Fruit fly (Drosophila melanogaster) whole organism, embryonic: ENCODE results near the gene Iyd.

Experiments used
- ATbp ChIP-seq: fragments of 200-800 bp; sonication (Bioruptor generic); optimal IDR thresholded peaks from 2 replicates; lab custom pipeline; 2017; ENCODE audit warnings: missing biosample characterization, mild to moderate bottlenecking, missing genetic modification characterization, missing genetic modification reagents
- Atf3 ChIP-seq: fragments of 200-800 bp; sonication (Bioruptor generic); optimal IDR thresholded peaks from 3 replicates; lab custom pipeline; 2016; ENCODE audit warnings: missing biosample characterization, missing genetic modification characterization
- Bdp1 ChIP-seq: fragments of 200-800 bp; sonication (Bioruptor generic); optimal IDR thresholded peaks from 3 replicates; lab custom pipeline; 2016; ENCODE audit warnings: missing biosample characterization, missing genetic modification characterization
- CG10209 ChIP-seq: fragments of 200-800 bp; sonication (Bioruptor generic); optimal IDR thresholded peaks from 3 replicates; lab custom pipeline; 2017; ENCODE audit warnings: missing biosample characterization, mild to moderate bottlenecking, missing genetic modification characterization, missing genetic modification reagents
- CG10979 ChIP-seq: fragments of 200-800 bp; sonication (Bioruptor generic); optimal IDR thresholded peaks from 2 replicates; lab custom pipeline; 2018; ENCODE audit warnings: missing biosample characterization, mild to moderate bottlenecking, missing genetic modification characterization, moderate library complexity
- CG11093 ChIP-seq: fragments of 200-800 bp; sonication (Bioruptor generic); IDR thresholded peaks from 3 replicates; pipeline ENCODE4 v1.3.6; 2022; ENCODE audit warnings: missing biosample characterization, missing genetic modification characterization
- CG11247 ChIP-seq: fragments of 200-800 bp; sonication (Bioruptor generic); IDR thresholded peaks from 2 replicates; pipeline ENCODE4 v1.3.6; 2022; ENCODE audit warnings: missing biosample characterization, missing genetic modification characterization
- CG13287 ChIP-seq: fragments of 200-800 bp; sonication (Bioruptor generic); IDR thresholded peaks from 2 replicates; pipeline ENCODE4 v1.3.6; 2022; ENCODE audit warnings: missing biosample characterization, missing genetic modification characterization; ENCODE audit not compliant: partially characterized antibody
- CG13775 ChIP-seq: fragments of 200-800 bp; sonication (Bioruptor generic); optimal IDR thresholded peaks from 3 replicates; lab custom pipeline; 2017; ENCODE audit warnings: missing biosample characterization, mild to moderate bottlenecking, missing genetic modification characterization
- CG15011 ChIP-seq: fragments of 200-800 bp; sonication (Bioruptor generic); optimal IDR thresholded peaks from 3 replicates; lab custom pipeline; 2018; ENCODE audit warnings: missing biosample characterization, mild to moderate bottlenecking, missing genetic modification characterization
- CG18599 ChIP-seq: fragments of 200-800 bp; sonication (Bioruptor generic); optimal IDR thresholded peaks from 3 replicates; lab custom pipeline; 2017; ENCODE audit warnings: missing biosample characterization, missing genetic modification characterization, mild to moderate bottlenecking, moderate library complexity, missing genetic modification reagents
- CG2678 ChIP-seq: fragments of 200-800 bp; sonication (Bioruptor generic); optimal IDR thresholded peaks from 3 replicates; lab custom pipeline; 2019; ENCODE audit warnings: missing biosample characterization, mild to moderate bottlenecking, missing genetic modification characterization, moderate library complexity
- CG31365 ChIP-seq: fragments of 200-800 bp; sonication (Bioruptor generic); optimal IDR thresholded peaks from 2 replicates; lab custom pipeline; 2018; ENCODE audit warnings: missing biosample characterization, mild to moderate bottlenecking, missing genetic modification characterization
- CG3281 ChIP-seq: fragments of 200-800 bp; sonication (Bioruptor generic); optimal IDR thresholded peaks from 3 replicates; lab custom pipeline; 2017; ENCODE audit warnings: missing biosample characterization, mild to moderate bottlenecking, missing genetic modification characterization
- CG4282 ChIP-seq: fragments of 200-800 bp; sonication (Bioruptor generic); optimal IDR thresholded peaks from 2 replicates; lab custom pipeline; 2016; ENCODE audit warnings: missing biosample characterization, missing genetic modification characterization
- CG6813 ChIP-seq: fragments of 200-800 bp; sonication (Bioruptor generic); optimal IDR thresholded peaks from 2 replicates; lab custom pipeline; 2017; ENCODE audit warnings: missing biosample characterization, missing genetic modification characterization, mild to moderate bottlenecking, moderate library complexity, missing genetic modification reagents
- CG7357 ChIP-seq: fragments of 200-800 bp; sonication (Bioruptor generic); IDR thresholded peaks from 3 replicates; pipeline ENCODE4 v1.3.6; 2022; ENCODE audit warnings: missing biosample characterization, missing genetic modification characterization
- CG7745 ChIP-seq: fragments of 200-800 bp; sonication (Bioruptor generic); optimal IDR thresholded peaks from 2 replicates; lab custom pipeline; 2018; ENCODE audit warnings: missing biosample characterization, mild to moderate bottlenecking, missing genetic modification characterization, moderate library complexity
- CG7839 ChIP-seq: fragments of 200-800 bp; sonication (Bioruptor generic); optimal IDR thresholded peaks from 3 replicates; lab custom pipeline; 2018; ENCODE audit warnings: missing biosample characterization, mild to moderate bottlenecking, missing genetic modification characterization, moderate library complexity
- CG7963 ChIP-seq: fragments of 200-800 bp; sonication (Bioruptor generic); IDR thresholded peaks from 3 replicates; pipeline ENCODE4 v1.3.6; 2022; ENCODE audit warnings: missing biosample characterization, missing genetic modification characterization; ENCODE audit not compliant: partially characterized antibody
- CG8359 ChIP-seq: fragments of 200-800 bp; sonication (Bioruptor generic); optimal IDR thresholded peaks from 2 replicates; lab custom pipeline; 2017; ENCODE audit warnings: missing biosample characterization, mild to moderate bottlenecking, missing genetic modification characterization, borderline replicate concordance
- CG9727 ChIP-seq: fragments of 200-800 bp; sonication (Bioruptor generic); optimal IDR thresholded peaks from 3 replicates; lab custom pipeline; 2017; ENCODE audit warnings: missing biosample characterization, mild to moderate bottlenecking, missing genetic modification characterization
- CHES-1-like ChIP-seq: fragments of 200-800 bp; sonication (Bioruptor generic); optimal IDR thresholded peaks from 2 replicates; lab custom pipeline; 2016; ENCODE audit warnings: missing biosample characterization, missing genetic modification characterization
- Chrac-16 ChIP-seq: fragments of 200-800 bp; sonication (Bioruptor generic); optimal IDR thresholded peaks from 3 replicates; lab custom pipeline; 2016; ENCODE audit warnings: missing biosample characterization, missing genetic modification characterization
- D ChIP-seq, 2 experiments: fragments of 200-800 bp in 1 of 2; fragments of >200 bp in 1 of 2; sonication (Bioruptor generic) in 1 of 2; optimal IDR thresholded peaks; 2 replicates in 1 of 2; 3 replicates in 1 of 2; lab custom pipeline; 2017; ENCODE audit warnings: mild to moderate bottlenecking in 1 of 2, missing biosample characterization in 1 of 2, missing genetic modification characterization in 1 of 2, missing genetic modification reagents in 1 of 2
- Deaf1 ChIP-seq: fragments of 200-800 bp; optimal IDR thresholded peaks from 3 replicates; lab custom pipeline; 2019; ENCODE audit warnings: missing biosample characterization, mild to moderate bottlenecking, missing genetic modification characterization, moderate library complexity
- Ets97D ChIP-seq: fragments of 200-800 bp; sonication (Bioruptor generic); optimal IDR thresholded peaks from 3 replicates; lab custom pipeline; 2016; ENCODE audit warnings: missing biosample characterization, missing genetic modification characterization
- HmgZ ChIP-seq: fragments of 200-800 bp; sonication (Bioruptor generic); optimal IDR thresholded peaks from 2 replicates; lab custom pipeline; 2018; ENCODE audit warnings: missing biosample characterization, mild to moderate bottlenecking, missing genetic modification characterization
- Hr51 ChIP-seq, 2 experiments: fragments of 200-800 bp; sonication (Bioruptor generic); optimal IDR thresholded peaks; 2 replicates in 1 of 2; 3 replicates in 1 of 2; lab custom pipeline; 2016 to 2018; ENCODE audit warnings: missing biosample characterization in 2 of 2, missing genetic modification characterization in 2 of 2, mild to moderate bottlenecking in 1 of 2, moderate library complexity in 1 of 2
- Nf-YC ChIP-seq: fragments of 200-800 bp; optimal IDR thresholded peaks from 3 replicates; lab custom pipeline; 2019; ENCODE audit warnings: missing biosample characterization, mild to moderate bottlenecking, missing genetic modification characterization, moderate library complexity
- Optix ChIP-seq: fragments of 200-800 bp; sonication (Bioruptor generic); IDR thresholded peaks from 3 replicates; pipeline ENCODE4 v1.3.6; 2022; ENCODE audit warnings: missing biosample characterization, missing genetic modification characterization
- Poxn ChIP-seq: fragments of 200-800 bp; sonication (Bioruptor generic); IDR thresholded peaks from 2 replicates; pipeline ENCODE4 v1.3.6; 2022; ENCODE audit warnings: missing biosample characterization, missing genetic modification characterization
- ab ChIP-seq: fragments of 200-800 bp; sonication (Bioruptor generic); optimal IDR thresholded peaks from 2 replicates; lab custom pipeline; 2016; ENCODE audit warnings: missing biosample characterization, missing genetic modification characterization
- al ChIP-seq: fragments of 200-800 bp; sonication (Bioruptor generic); IDR thresholded peaks from 2 replicates; pipeline ENCODE4 v1.3.6; 2022; ENCODE audit warnings: missing biosample characterization, missing genetic modification characterization
- chif ChIP-seq, 2 experiments: fragments of 200-800 bp; sonication (Bioruptor generic); optimal IDR thresholded peaks; 3 replicates each; lab custom pipeline; 2016; ENCODE audit warnings: missing biosample characterization in 2 of 2, missing genetic modification characterization in 2 of 2
- crp ChIP-seq, 2 experiments: fragments of 200-800 bp; sonication (Bioruptor generic); optimal IDR thresholded peaks; 2 replicates in 1 of 2; 3 replicates in 1 of 2; lab custom pipeline; 2017; ENCODE audit warnings: missing biosample characterization in 2 of 2, missing genetic modification characterization in 2 of 2, mild to moderate bottlenecking in 1 of 2, moderate library complexity in 1 of 2
- emc ChIP-seq: fragments of 200-800 bp; sonication (Bioruptor generic); optimal IDR thresholded peaks from 2 replicates; lab custom pipeline; 2016; ENCODE audit warnings: missing biosample characterization, missing genetic modification characterization
- lab ChIP-seq: fragments of 200-800 bp; sonication (Bioruptor generic); optimal IDR thresholded peaks from 3 replicates; lab custom pipeline; 2017; ENCODE audit warnings: missing biosample characterization, missing genetic modification characterization, mild to moderate bottlenecking, moderate library complexity, missing genetic modification reagents
- mam ChIP-seq: fragments of 200-800 bp; sonication (Bioruptor generic); optimal IDR thresholded peaks from 3 replicates; lab custom pipeline; 2016; ENCODE audit warnings: missing biosample characterization, missing genetic modification characterization
- pan ChIP-seq, 4 experiments: fragments of >200 bp in 3 of 4; fragments of 200-800 bp in 1 of 4; sonication (Bioruptor generic) in 1 of 4; optimal IDR thresholded peaks in 3 of 4; IDR thresholded peaks in 1 of 4; 2 replicates each; pipeline versions ENCODE4 v1.3.6 to Lab custom; 2017 to 2022; ENCODE audit warnings: missing biosample characterization in 2 of 4, missing genetic modification characterization in 2 of 4, mixed read lengths in 1 of 4
- phol ChIP-seq: fragments of 200-800 bp; sonication (Bioruptor generic); optimal IDR thresholded peaks from 3 replicates; lab custom pipeline; 2018; ENCODE audit warnings: missing biosample characterization, mild to moderate bottlenecking, missing genetic modification characterization, moderate library complexity
- sima ChIP-seq: fragments of 200-800 bp; sonication (Bioruptor generic); optimal IDR thresholded peaks from 2 replicates; lab custom pipeline; 2016; ENCODE audit warnings: missing biosample characterization, missing genetic modification characterization
- sna ChIP-seq: fragments of 200-800 bp; sonication (Bioruptor generic); IDR thresholded peaks from 2 replicates; pipeline ENCODE4 v1.3.6; 2022; ENCODE audit warnings: missing biosample characterization, missing genetic modification characterization; ENCODE audit not compliant: partially characterized antibody
- trem ChIP-seq: fragments of 200-800 bp; optimal IDR thresholded peaks from 3 replicates; lab custom pipeline; 2019; ENCODE audit warnings: missing biosample characterization, mild to moderate bottlenecking, missing genetic modification characterization, moderate library complexity
- trh ChIP-seq: fragments of 200-800 bp; sonication (Bioruptor generic); optimal IDR thresholded peaks from 2 replicates; lab custom pipeline; 2016; ENCODE audit warnings: missing biosample characterization, missing genetic modification characterization
- vnd ChIP-seq: fragments of 200-800 bp; sonication (Bioruptor generic); IDR thresholded peaks from 3 replicates; pipeline ENCODE4 v1.3.6; 2022; ENCODE audit warnings: missing biosample characterization, missing genetic modification characterization; ENCODE audit not compliant: partially characterized antibody

Gene Iyd

DNA sequence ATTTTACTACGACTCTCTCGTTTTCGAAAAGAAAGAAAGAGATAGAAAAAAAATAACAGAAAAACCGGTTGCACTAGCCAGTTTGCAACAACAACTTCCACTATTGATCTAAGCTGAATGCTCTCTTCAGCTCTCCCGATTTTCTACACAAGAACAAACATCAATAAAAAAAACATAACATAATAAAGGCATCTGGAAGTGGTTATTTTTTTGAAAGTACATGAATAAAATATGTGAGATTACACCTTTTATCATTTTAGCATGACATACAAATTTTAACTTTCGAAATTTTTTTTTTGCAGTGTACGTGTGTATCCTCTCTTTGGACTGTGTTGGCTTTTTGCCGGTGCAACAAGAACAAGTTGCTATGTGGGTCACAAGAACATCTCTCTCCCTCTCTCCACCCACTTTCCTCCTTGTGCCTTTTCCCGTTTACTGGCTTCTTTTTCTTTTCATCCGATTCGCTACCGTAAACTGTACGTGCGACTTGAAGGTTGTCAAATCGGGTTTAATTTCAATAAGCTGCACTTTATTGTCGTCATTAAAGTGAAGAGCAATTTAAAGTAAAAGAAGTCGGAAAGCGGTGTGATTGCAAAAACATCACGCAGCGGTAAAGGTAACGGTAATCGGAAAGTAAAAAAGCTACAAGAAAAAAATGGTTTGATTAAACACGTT, 11.4 kb downstream of the Iyd start (continued):
- TF ChIP-seq CG9727 (GFP tag; lab: Kevin White, UChicago) (peak; percentile 98), CG18599 (GFP tag; lab: Kevin White, UChicago) (peak; percentile 92), ATbp (GFP tag; lab: Kevin White, UChicago) (peak; percentile 95), CG4282 (GFP tag; lab: Kevin White, UChicago) (peak; percentile 90), Ets97D (GFP tag; lab: Kevin White, UChicago) (peak; percentile 88), al (GFP tag; lab: Robert Waterston, UW) (peak; percentile 84), Optix (peak; percentile 86; the same call in 2 of the 3 replicates), lab (GFP tag; lab: Kevin White, UChicago) (peak; percentile 94), Nf-YC (tag; lab: Kevin White, UChicago) (no peak), Bdp1 (GFP tag; lab: Kevin White, UChicago) (peak; percentile 90), CHES-1-like (peak; percentile 97), CG13287 (no peak), CG7963 (GFP tag; lab: Robert Waterston, UW) (no peak), HmgZ (tag; lab: Kevin White, UChicago) (peak; percentile 94), CG10979 (tag; lab: Kevin White, UChicago) (peak; percentile 99), ab (GFP tag; lab: Kevin White, UChicago) (peak; percentile 86), CG7839 (tag; lab: Kevin White, UChicago) (peak; percentile 98), chif (GFP tag; optimal IDR thresholded peaks at IDR 0.05; lab: Kevin White, UChicago) (peak; percentile 98), CG13775 (peak; percentile 94), phol (tag; lab: Kevin White, UChicago) (peak; percentile 95), Poxn (GFP tag; lab: Robert Waterston, UW) (peak; percentile 53; the same call in 1 of the 2 replicates), Atf3 (GFP tag; lab: Kevin White, UChicago) (peak; percentile 97), CG15011 (peak; percentile 88), emc (GFP tag; lab: Kevin White, UChicago) (peak; percentile 82), CG2678 (tag; lab: Kevin White, UChicago) (peak; percentile 97), CG7357 (GFP tag; lab: Robert Waterston, UW) (peak; percentile 87; the same call in 2 of the 3 replicates), Chrac-16 (GFP tag; lab: Kevin White, UChicago) (peak; percentile 95), CG6813 (peak; percentile 93), mam (peak; percentile 92), CG31365 (tag; lab: Kevin White, UChicago) (peak; percentile 76), CG11093 (GFP tag; lab: Robert Waterston, UW) (peak; percentile 94), trem (peak; percentile 94), sima (peak; percentile 91), pan (optimal IDR thresholded peaks at IDR 0.05; lab: Kevin White, UChicago) (no peak), pan (GFP tag; optimal IDR thresholded peaks at IDR 0.05 in 1 of 2, IDR thresholded peaks at IDR 0.05 in 1 of 2) (peak in 1 of 2 experiments; percentile 98), D (optimal IDR thresholded peaks at IDR 0.05; lab: Kevin White, UChicago) (no peak), D (GFP tag; optimal IDR thresholded peaks at IDR 0.05; lab: Kevin White, UChicago) (peak; percentile 95), sna (GFP tag; lab: Robert Waterston, UW) (no peak), CG10209 (peak; percentile 96), Deaf1 (tag; lab: Kevin White, UChicago) (no peak), vnd (GFP tag; lab: Robert Waterston, UW) (no peak), trh (GFP tag; lab: Kevin White, UChicago) (peak; percentile 93), CG8359 (GFP tag; lab: Kevin White, UChicago) (peak; percentile 88), CG3281 (GFP tag; lab: Kevin White, UChicago) (peak; percentile 81), Hr51 (GFP tag; optimal IDR thresholded peaks at IDR 0.05; lab: Kevin White, UChicago) (peak; percentile 93 to 97), crp (GFP tag; optimal IDR thresholded peaks at IDR 0.05; lab: Kevin White, UChicago) (peak in 1 of 2 experiments; percentile 63), CG11247 (GFP tag; lab: Robert Waterston, UW) (peak; percentile 89), CG7745 (peak; percentile 91)
